Worm (Caenorhabditis elegans): ENCODE results near the gene spk-1.

- TF ChIP-seq nhr-90 (tag; optimal IDR thresholded peaks at IDR 0.05): no peak
- no peak for TF ChIP-seq ets-4 (GFP tag; optimal IDR thresholded peaks at IDR 0.05)
- no peak for TF ChIP-seq pha-4 (tag; optimal IDR thresholded peaks at IDR 0.05)
- TF ChIP-seq unc-62 (GFP tag; optimal IDR thresholded peaks at IDR 0.05): no peak
- no peak for TF ChIP-seq egl-44 (GFP tag; IDR thresholded peaks at IDR 0.05)
- no peak for TF ChIP-seq ztf-28 (GFP tag; IDR thresholded peaks at IDR 0.05)
- TF ChIP-seq ztf-6 (GFP tag; IDR thresholded peaks at IDR 0.05): no peak
- no peak for TF ChIP-seq snpc-4 (GFP tag; optimal IDR thresholded peaks at IDR 0.05)
- no peak for TF ChIP-seq snpc-4 (tag; optimal IDR thresholded peaks at IDR 0.05)
- no peak for TF ChIP-seq nfya-2 (GFP tag; IDR thresholded peaks at IDR 0.05)
These were observed 1.0 kb downstream of the spk-1 start for ce11 chrIII:9457192-9458103.
